Worm (Caenorhabditis elegans): ENCODE results near the gene F25B3.2.

F25B3.2 gene

DNA sequence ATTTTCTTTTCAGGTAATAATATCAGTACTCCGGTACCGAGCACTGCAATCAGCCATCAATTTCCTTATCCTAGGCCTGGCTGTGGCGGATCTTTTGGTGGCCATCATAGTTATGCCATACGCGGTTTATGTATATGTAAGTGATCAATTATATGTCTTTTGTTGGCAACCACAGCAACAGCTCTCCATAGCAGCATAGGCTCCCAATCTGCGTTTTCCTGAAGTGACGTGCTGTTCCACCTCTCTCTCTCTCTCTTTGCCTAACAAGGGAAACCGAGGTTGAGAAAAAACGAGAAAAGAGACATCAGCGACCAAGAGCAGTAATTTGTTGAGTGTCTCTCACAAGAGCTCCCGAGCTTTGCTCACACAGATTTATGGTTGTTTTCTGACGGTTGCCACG, 32.1 kb downstream of the F25B3.2 start:
- TF ChIP-seq hpl-2 (GFP tag; optimal IDR thresholded peaks at IDR 0.05) (no peak), nhr-237 (tag; optimal IDR thresholded peaks at IDR 0.05) (no peak), snpc-4 (tag; optimal IDR thresholded peaks at IDR 0.05) (no peak), rnt-1 (tag; optimal IDR thresholded peaks at IDR 0.05) (no peak), zag-1 (tag; optimal IDR thresholded peaks at IDR 0.05) (no peak), elt-3 (tag; optimal IDR thresholded peaks at IDR 0.05) (no peak), aha-1 (tag; optimal IDR thresholded peaks at IDR 0.05) (no peak), unc-130 (tag; optimal IDR thresholded peaks at IDR 0.05) (no peak), nhr-71 (tag; optimal IDR thresholded peaks at IDR 0.05) (no peak)

DNA sequence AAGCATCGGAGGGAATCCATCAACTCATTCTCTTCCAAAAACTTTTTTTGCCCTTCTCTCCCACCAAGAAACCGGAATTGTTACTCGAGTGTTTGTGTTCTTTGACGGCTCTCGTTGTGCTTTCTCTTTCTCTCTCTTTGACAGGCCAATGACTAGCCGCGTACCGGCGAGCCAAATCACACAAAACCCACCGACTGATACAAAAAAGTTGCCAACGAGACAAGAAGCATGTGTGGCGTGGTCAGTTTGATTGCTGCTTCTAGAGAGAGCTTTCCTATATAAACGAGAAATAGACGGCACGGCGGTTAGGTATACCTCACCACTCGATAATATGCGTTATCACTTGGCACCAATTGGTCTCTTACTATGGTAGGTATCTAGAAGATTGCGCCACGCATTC, 38.6 kb downstream of the F25B3.2 start, which contains the start of gene pqn-63:
Gene pqn-63, plus strand, starts transcription at position 307 of the 400 bp plus-strand sequence.
- TF ChIP-seq nhr-19 (GFP tag; conservative IDR thresholded peaks at IDR 0.05), result no peak
- TF ChIP-seq efl-1 (optimal IDR thresholded peaks at IDR 0.05), result no peak
- TF ChIP-seq efl-1 (GFP tag; optimal IDR thresholded peaks at IDR 0.05 in 1 of 2), result peak in 1 of 2 experiments; percentile 14
- no peak for TF ChIP-seq dpl-1 (GFP tag; optimal IDR thresholded peaks at IDR 0.05)
- TF ChIP-seq hlh-4 (tag; optimal IDR thresholded peaks at IDR 0.05), result no peak

DNA sequence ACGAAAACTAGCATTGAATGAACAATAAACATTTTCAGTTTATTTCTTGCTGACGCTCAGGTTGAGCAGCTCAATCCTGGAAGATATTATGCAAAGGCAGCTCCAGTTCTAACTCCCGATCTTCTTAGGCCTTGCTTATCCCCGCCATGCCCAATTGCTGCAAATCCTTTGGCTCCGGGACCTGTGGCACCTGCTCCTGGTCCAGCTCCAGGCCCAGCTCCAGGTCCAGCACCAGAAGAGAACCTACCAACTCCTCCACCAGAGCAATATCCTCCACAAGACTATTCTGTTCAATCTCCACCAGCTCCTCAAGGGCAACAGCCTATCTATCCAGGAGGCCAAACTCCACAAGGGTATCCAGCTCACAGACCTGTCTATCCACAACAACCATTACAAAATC, 39.0 kb downstream of the F25B3.2 start:
- TF ChIP-seq jun-1 (tag; optimal IDR thresholded peaks at IDR 0.05), result no peak
- TF ChIP-seq rnt-1 (tag; optimal IDR thresholded peaks at IDR 0.05), result no peak
- no peak for TF ChIP-seq egl-27 (tag; optimal IDR thresholded peaks at IDR 0.05)
- TF ChIP-seq ets-5 (GFP tag; IDR thresholded peaks at IDR 0.05), result no peak
- no peak for TF ChIP-seq nhr-237 (tag; optimal IDR thresholded peaks at IDR 0.05)
- TF ChIP-seq pax-3 (tag; optimal IDR thresholded peaks at IDR 0.05), result no peak
- TF ChIP-seq ceh-63 (GFP tag; optimal IDR thresholded peaks at IDR 0.05), result no peak
- no peak for TF ChIP-seq hpl-2 (GFP tag; optimal IDR thresholded peaks at IDR 0.05)
- no peak for TF ChIP-seq efl-1 (optimal IDR thresholded peaks at IDR 0.05)
- TF ChIP-seq efl-1 (GFP tag; optimal IDR thresholded peaks at IDR 0.05 in 1 of 2), result no peak
- no peak for TF ChIP-seq snu-23 (GFP tag; optimal IDR thresholded peaks at IDR 0.05)
- TF ChIP-seq nhr-20 (tag; optimal IDR thresholded peaks at IDR 0.05), result no peak
- no peak for TF ChIP-seq nhr-85 (tag)
- no peak for TF ChIP-seq pqm-1 (tag; optimal IDR thresholded peaks at IDR 0.05)
- no peak for TF ChIP-seq lin-35 (GFP tag; optimal IDR thresholded peaks at IDR 0.05)
- TF ChIP-seq unc-98 (GFP tag; IDR thresholded peaks at IDR 0.05), result no peak
- no peak for TF ChIP-seq nhr-90 (tag; optimal IDR thresholded peaks at IDR 0.05; ENCODE audit: poor library complexity)
- TF ChIP-seq unc-130 (tag; optimal IDR thresholded peaks at IDR 0.05), result no peak

DNA sequence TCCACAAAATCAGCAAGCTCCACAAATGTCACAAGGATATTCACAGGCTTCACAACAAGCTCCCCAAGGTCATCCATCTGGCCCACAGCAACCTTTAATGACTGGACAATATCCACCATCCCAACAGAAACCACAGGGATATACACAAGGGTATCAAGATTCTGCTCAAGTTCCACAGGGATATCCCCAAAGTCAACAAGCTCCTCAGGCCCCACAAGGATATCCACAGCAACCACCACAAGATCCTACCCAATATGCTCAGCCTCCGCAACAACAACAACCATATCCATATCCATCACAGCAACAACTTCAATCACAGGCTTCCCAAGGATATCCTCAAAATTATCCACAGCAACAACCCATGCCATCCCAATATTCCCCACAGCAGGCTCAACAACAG, 39.6 kb downstream of the F25B3.2 start:
- TF ChIP-seq unc-30 (tag; optimal IDR thresholded peaks at IDR 0.05), result no peak
- no peak for TF ChIP-seq ceh-88 (GFP tag; IDR thresholded peaks at IDR 0.05)
- no peak for TF ChIP-seq ceh-63 (GFP tag; optimal IDR thresholded peaks at IDR 0.05)
- no peak for TF ChIP-seq F16B12.6 (tag; optimal IDR thresholded peaks at IDR 0.05)
- TF ChIP-seq zag-1 (tag; optimal IDR thresholded peaks at IDR 0.05), result no peak
- no peak for TF ChIP-seq efl-3 (GFP tag; optimal IDR thresholded peaks at IDR 0.05)
- TF ChIP-seq nhr-237 (tag; optimal IDR thresholded peaks at IDR 0.05), result no peak
- no peak for TF ChIP-seq unc-130 (tag; optimal IDR thresholded peaks at IDR 0.05)
- no peak for TF ChIP-seq ceh-82 (tag; optimal IDR thresholded peaks at IDR 0.05)

DNA sequence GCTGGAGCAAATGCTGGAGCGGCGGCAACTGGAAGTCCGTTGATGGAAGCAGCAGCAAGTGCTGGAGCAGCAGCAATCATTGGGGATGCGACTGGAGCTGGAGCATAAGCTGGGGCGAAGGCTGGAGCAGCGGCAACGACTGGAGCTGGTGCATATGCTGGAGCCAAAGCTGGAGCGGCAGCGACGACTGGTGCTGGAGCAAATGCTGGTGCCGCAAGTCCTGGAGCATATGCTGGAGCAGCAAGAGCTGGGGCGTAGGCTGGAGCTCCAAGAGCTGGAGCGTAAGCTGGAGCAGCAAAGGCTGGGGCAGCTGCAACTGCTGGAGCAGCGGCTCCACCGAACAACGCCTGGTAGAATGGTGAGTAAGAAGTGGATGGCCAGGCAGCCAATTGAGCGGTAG, 41.3 kb downstream of the F25B3.2 start:
- TF ChIP-seq ceh-8 (GFP tag; optimal IDR thresholded peaks at IDR 0.05) (peak; percentile 7), nhr-19 (GFP tag; conservative IDR thresholded peaks at IDR 0.05) (no peak)

DNA sequence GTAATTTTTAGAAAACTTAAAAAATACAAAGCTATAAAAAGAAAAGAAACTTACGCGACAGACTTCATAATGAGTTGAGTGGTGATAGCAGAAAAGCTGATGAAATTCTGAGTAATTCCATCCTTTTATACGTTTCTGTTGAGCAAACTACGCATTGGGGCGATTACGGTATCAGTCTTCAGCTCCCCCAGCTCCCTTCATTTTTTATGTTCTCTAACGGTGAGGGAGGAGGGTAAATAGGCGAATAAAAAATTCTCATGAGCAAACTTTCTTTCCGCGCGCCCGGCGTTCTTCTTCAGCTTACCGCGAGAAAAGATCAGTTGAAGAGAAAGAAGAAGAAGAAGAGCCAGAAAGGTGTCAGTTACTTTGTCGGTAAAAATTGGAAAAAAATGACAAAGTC, 41.8 kb downstream of the F25B3.2 start, which contains the start of gene idpc-7:
Gene idpc-7, minus strand, starts transcription at position 101 of the 400 bp plus-strand sequence.
- TF ChIP-seq efl-1 (optimal IDR thresholded peaks at IDR 0.05) (no peak), efl-1 (GFP tag; optimal IDR thresholded peaks at IDR 0.05 in 1 of 2) (peak in 1 of 2 experiments; percentile 5), fkh-8 (tag; optimal IDR thresholded peaks at IDR 0.05) (no peak)

Data from whole organism, L1 larva.